Fruit fly (Drosophila melanogaster) whole organism, prepupa: ENCODE data around the gene CG13398.

Experiments
- Blimp-1 ChIP-seq: fragments of 200-800 bp; sonication (Bioruptor generic); optimal IDR thresholded peaks from 3 replicates; lab custom pipeline; 2017; ENCODE audit warnings: missing biosample characterization, missing genetic modification characterization, mild to moderate bottlenecking, moderate library complexity, missing genetic modification reagents
- CG10631 ChIP-seq: fragments of 200-800 bp; sonication (Bioruptor generic); optimal IDR thresholded peaks from 2 replicates; lab custom pipeline; 2016; ENCODE audit warnings: missing biosample characterization, missing genetic modification characterization
- CG10669 ChIP-seq: fragments of 200-800 bp; sonication (Bioruptor generic); optimal IDR thresholded peaks from 3 replicates; lab custom pipeline; 2018; ENCODE audit warnings: missing biosample characterization, mild to moderate bottlenecking, missing genetic modification characterization, moderate library complexity
- CG11294 ChIP-seq: fragments of 200-800 bp; sonication (Bioruptor generic); IDR thresholded peaks from 2 replicates; pipeline ENCODE4 v1.3.6; 2022; ENCODE audit warnings: missing biosample characterization, missing genetic modification characterization
- CG15336 ChIP-seq: fragments of 200-800 bp; sonication (Bioruptor generic); IDR thresholded peaks from 2 replicates; pipeline ENCODE4 v1.3.6; 2022; ENCODE audit warnings: missing biosample characterization, missing genetic modification characterization
- CG3032 ChIP-seq: fragments of 200-800 bp; optimal IDR thresholded peaks from 2 replicates; lab custom pipeline; 2019; ENCODE audit warnings: missing biosample characterization, mild to moderate bottlenecking, missing genetic modification characterization, moderate library complexity
- CG31627 ChIP-seq: fragments of 200-800 bp; sonication (Bioruptor generic); optimal IDR thresholded peaks from 3 replicates; lab custom pipeline; 2016; ENCODE audit warnings: missing biosample characterization, missing genetic modification characterization
- CG34406 ChIP-seq: fragments of 200-800 bp; sonication (Bioruptor generic); optimal IDR thresholded peaks from 3 replicates; lab custom pipeline; 2016; ENCODE audit warnings: missing biosample characterization, missing genetic modification characterization
- CG3919 ChIP-seq: fragments of 200-800 bp; sonication (Bioruptor generic); optimal IDR thresholded peaks from 3 replicates; lab custom pipeline; 2016; ENCODE audit warnings: missing biosample characterization, missing genetic modification characterization
- CG6163 ChIP-seq: fragments of 200-800 bp; sonication (Bioruptor generic); IDR thresholded peaks from 3 replicates; pipeline ENCODE4 v1.3.6; 2022; ENCODE audit warnings: missing biosample characterization, missing genetic modification characterization
- CG6276 ChIP-seq: fragments of 200-800 bp; sonication (Bioruptor generic); optimal IDR thresholded peaks from 2 replicates; lab custom pipeline; 2017; ENCODE audit warnings: missing biosample characterization, mild to moderate bottlenecking, missing genetic modification characterization
- CG6792 ChIP-seq: fragments of 200-800 bp; sonication (Bioruptor generic); optimal IDR thresholded peaks from 3 replicates; lab custom pipeline; 2016; ENCODE audit warnings: missing biosample characterization, missing genetic modification characterization
- CG6854 ChIP-seq: fragments of 200-800 bp; sonication (Bioruptor generic); optimal IDR thresholded peaks from 2 replicates; lab custom pipeline; 2017; ENCODE audit warnings: missing biosample characterization, mild to moderate bottlenecking, missing genetic modification characterization
- CG7368 ChIP-seq: fragments of 200-800 bp; sonication (Bioruptor generic); optimal IDR thresholded peaks from 3 replicates; lab custom pipeline; 2016; ENCODE audit warnings: missing biosample characterization, missing genetic modification characterization
- CG8319 ChIP-seq: fragments of 200-800 bp; sonication (Bioruptor generic); optimal IDR thresholded peaks from 3 replicates; lab custom pipeline; 2016; ENCODE audit warnings: missing biosample characterization, missing genetic modification characterization
- CG8632 ChIP-seq: fragments of 200-800 bp; sonication (Bioruptor generic); optimal IDR thresholded peaks from 3 replicates; lab custom pipeline; 2016; ENCODE audit warnings: missing biosample characterization, missing genetic modification characterization
- Eip78C ChIP-seq: fragments of 200-800 bp; sonication (Bioruptor generic); peaks from one replicate; lab custom pipeline; 2016; ENCODE audit warnings: missing biosample characterization, missing genetic modification characterization
- Ets21C ChIP-seq: fragments of 200-800 bp; sonication (Bioruptor generic); optimal IDR thresholded peaks from 3 replicates; lab custom pipeline; 2016; ENCODE audit warnings: missing biosample characterization, missing genetic modification characterization
- Ets96B ChIP-seq: fragments of 200-800 bp; optimal IDR thresholded peaks from 2 replicates; lab custom pipeline; 2019; ENCODE audit warnings: missing biosample characterization, mild to moderate bottlenecking, missing genetic modification characterization, moderate library complexity
- Gug ChIP-seq: fragments of 200-800 bp; sonication (Bioruptor generic); IDR thresholded peaks from 2 replicates; pipeline ENCODE4 v1.3.6; 2022; ENCODE audit warnings: missing biosample characterization, missing genetic modification characterization
- OdsH ChIP-seq: fragments of 200-800 bp; sonication (Bioruptor generic); optimal IDR thresholded peaks from 3 replicates; lab custom pipeline; 2016; ENCODE audit warnings: missing biosample characterization, missing genetic modification characterization
- Smox ChIP-seq: fragments of 200-800 bp; sonication (Bioruptor generic); optimal IDR thresholded peaks from 3 replicates; lab custom pipeline; 2016; ENCODE audit warnings: missing biosample characterization, missing genetic modification characterization
- Sox102F ChIP-seq: fragments of 200-800 bp; sonication (Bioruptor generic); optimal IDR thresholded peaks from 2 replicates; lab custom pipeline; 2016; ENCODE audit warnings: missing biosample characterization, mild to moderate bottlenecking, missing genetic modification characterization
- Sox14 ChIP-seq: fragments of 200-800 bp; sonication (Bioruptor generic); optimal IDR thresholded peaks from 3 replicates; lab custom pipeline; 2016; ENCODE audit warnings: missing biosample characterization, missing genetic modification characterization
- Sox15 ChIP-seq: fragments of 200-800 bp; sonication (Bioruptor generic); optimal IDR thresholded peaks from 3 replicates; lab custom pipeline; 2016; ENCODE audit warnings: missing biosample characterization, missing genetic modification characterization
- achi ChIP-seq: fragments of 200-800 bp; sonication (Bioruptor generic); optimal IDR thresholded peaks from 3 replicates; lab custom pipeline; 2016; ENCODE audit warnings: missing biosample characterization, missing genetic modification characterization
- cyc ChIP-seq: fragments of 200-800 bp; sonication (Bioruptor generic); optimal IDR thresholded peaks from 3 replicates; lab custom pipeline; 2016; ENCODE audit warnings: missing biosample characterization, missing genetic modification characterization
- dac ChIP-seq: fragments of 200-800 bp; sonication (Bioruptor generic); optimal IDR thresholded peaks from 2 replicates; lab custom pipeline; 2017; ENCODE audit warnings: missing biosample characterization, mild to moderate bottlenecking, missing genetic modification characterization
- dsx ChIP-seq: fragments of 200-800 bp; optimal IDR thresholded peaks from 3 replicates; lab custom pipeline; 2019; ENCODE audit warnings: missing biosample characterization, mild to moderate bottlenecking, missing genetic modification characterization, moderate library complexity; ENCODE audit not compliant: poor library complexity, severe bottlenecking
- eg ChIP-seq: fragments of 200-800 bp; sonication (Bioruptor generic); IDR thresholded peaks from 3 replicates; pipeline ENCODE4 v1.3.6; 2022; ENCODE audit warnings: missing biosample characterization, missing genetic modification characterization
- fkh ChIP-seq: fragments of 200-800 bp; sonication (Bioruptor generic); optimal IDR thresholded peaks from 3 replicates; lab custom pipeline; 2017; ENCODE audit warnings: missing biosample characterization, mild to moderate bottlenecking, missing genetic modification characterization, moderate library complexity
- lz ChIP-seq: fragments of 200-800 bp; sonication (Bioruptor generic); optimal IDR thresholded peaks from 3 replicates; lab custom pipeline; 2016; ENCODE audit warnings: missing biosample characterization, missing genetic modification characterization
- pdm3 ChIP-seq: fragments of 200-800 bp; sonication (Bioruptor generic); optimal IDR thresholded peaks from 3 replicates; lab custom pipeline; 2016; ENCODE audit warnings: missing biosample characterization, missing genetic modification characterization

The CG13398 gene

DNA sequence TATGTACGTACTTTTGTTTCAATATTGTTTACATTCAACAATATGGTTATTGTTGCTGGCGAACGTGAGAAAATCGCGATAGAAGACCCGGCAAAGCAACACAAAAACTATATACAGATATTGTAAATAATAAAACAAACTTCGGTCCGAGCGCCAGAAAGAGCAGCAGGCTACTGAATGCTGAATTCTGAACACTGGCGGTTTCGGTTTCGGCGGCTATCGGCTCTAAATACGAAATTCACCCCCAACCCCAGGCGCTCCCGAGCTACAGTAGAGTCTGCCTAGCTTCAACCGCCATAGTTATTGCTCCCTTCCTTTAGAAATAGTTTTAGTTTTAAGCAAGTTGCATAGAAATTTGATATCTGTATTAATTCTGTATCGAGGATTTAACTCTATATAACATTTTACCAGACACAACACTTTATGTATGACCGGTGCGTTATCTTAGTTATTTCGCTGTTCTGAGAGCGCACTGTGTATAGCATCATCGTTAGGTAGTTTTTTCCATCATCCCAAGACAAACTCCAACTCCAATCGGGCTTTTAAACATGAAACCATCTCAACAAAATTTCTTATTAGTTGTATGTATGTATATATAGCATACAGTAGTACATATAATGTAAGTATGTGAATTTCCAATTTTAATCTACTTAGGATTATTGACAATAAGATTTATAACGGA, 52.6 kb downstream of the CG13398 start, which contains the start of gene CG7627 (continued):
- peak; percentile 71 for TF ChIP-seq achi (GFP tag; lab: Kevin White, UChicago)
- peak; percentile 81 for TF ChIP-seq CG6163 (GFP tag; lab: Robert Waterston, UW)
- TF ChIP-seq Sox15, result peak; percentile 52
- peak; percentile 94 for TF ChIP-seq Eip78C (GFP tag; lab: Kevin White, UChicago)
- peak; percentile 66 for TF ChIP-seq CG15336 (GFP tag; lab: Robert Waterston, UW)
- TF ChIP-seq fkh, result peak; percentile 51
- TF ChIP-seq OdsH (GFP tag; lab: Kevin White, UChicago), result peak; percentile 65
- TF ChIP-seq CG6854, result no peak
- peak; percentile 51 for TF ChIP-seq CG34406 (GFP tag; lab: Kevin White, UChicago)
- TF ChIP-seq CG7368 (GFP tag; lab: Kevin White, UChicago), result peak; percentile 53
- peak; percentile 78 for TF ChIP-seq Sox102F (GFP tag; lab: Kevin White, UChicago)
- peak; percentile 47 for TF ChIP-seq dsx (GFP tag; lab: Kevin White, UChicago)
- peak; percentile 51 for TF ChIP-seq CG3032 (tag; lab: Kevin White, UChicago)
- peak; percentile 80 for TF ChIP-seq lz (GFP tag; lab: Kevin White, UChicago)
- peak; percentile 62 for TF ChIP-seq Ets21C (GFP tag; lab: Kevin White, UChicago)
- peak; percentile 75 for TF ChIP-seq cyc (GFP tag; lab: Kevin White, UChicago)
- TF ChIP-seq Gug (GFP tag; lab: Robert Waterston, UW), result peak; percentile 55
- TF ChIP-seq eg, result peak; percentile 78
- TF ChIP-seq CG8319 (GFP tag; lab: Kevin White, UChicago), result peak; percentile 59
- TF ChIP-seq Smox (GFP tag; lab: Kevin White, UChicago), result peak; percentile 68
- peak; percentile 68; the same call in 1 of the 2 replicates for TF ChIP-seq CG11294 (GFP tag; lab: Robert Waterston, UW)
- peak; percentile 7 for TF ChIP-seq CG8632 (GFP tag; lab: Kevin White, UChicago)
- TF ChIP-seq CG6792 (GFP tag; lab: Kevin White, UChicago), result peak; percentile 60
- TF ChIP-seq CG6276 (GFP tag; lab: Kevin White, UChicago), result peak; percentile 65
- TF ChIP-seq CG3919, result peak; percentile 46
- peak; percentile 72 for TF ChIP-seq Sox14 (GFP tag; lab: Kevin White, UChicago)
- TF ChIP-seq CG10631 (GFP tag; lab: Kevin White, UChicago), result peak; percentile 35
- TF ChIP-seq CG31627 (GFP tag; lab: Kevin White, UChicago), result peak; percentile 66
- TF ChIP-seq Ets96B (tag; lab: Kevin White, UChicago), result no peak
- TF ChIP-seq dac (GFP tag; lab: Kevin White, UChicago), result no peak
- TF ChIP-seq CG10669, result peak; percentile 58
- TF ChIP-seq pdm3, result peak; percentile 74
- TF ChIP-seq Blimp-1, result peak; percentile 46
- TF ChIP-seq, all 60 proteins: peak for 53
